Worm (Caenorhabditis elegans) whole organism, young adult: ENCODE data around the gene ghi-1.

ENCODE experiments used
- B0035.1 ChIP-seq: sonication (generic microtip); optimal IDR thresholded peaks from 2 replicates; lab custom pipeline; 2016; ENCODE audit warnings: missing genetic modification characterization, mild to moderate bottlenecking, missing compliant biosample characterization, missing genotype, missing genetic modification reagents
- B0261.1 ChIP-seq: sonication (generic microtip); optimal IDR thresholded peaks from 2 replicates; lab custom pipeline; 2016; ENCODE audit warnings: mild to moderate bottlenecking, missing genetic modification characterization, moderate library complexity, missing compliant biosample characterization
- B0336.3 ChIP-seq: fragments of 200-800 bp; sonication (Bioruptor generic); IDR thresholded peaks from 2 replicates; pipeline ENCODE4 v1.3.6; 2022; ENCODE audit warnings: missing genetic modification characterization, missing compliant biosample characterization
- C17E4.6 ChIP-seq: fragments of 200-800 bp; sonication (Bioruptor generic); IDR thresholded peaks from 2 replicates; pipeline ENCODE4 v1.3.6; 2022; ENCODE audit warnings: missing genetic modification reagents, missing genetic modification characterization, missing compliant biosample characterization
- F33H1.4 ChIP-seq: fragments of 200-800 bp; sonication (Bioruptor generic); IDR thresholded peaks from 2 replicates; pipeline ENCODE4 v1.3.6; 2022; ENCODE audit warnings: missing genetic modification reagents, missing genetic modification characterization, missing compliant biosample characterization
- F49E8.2 ChIP-seq: sonication (generic microtip); optimal IDR thresholded peaks from 3 replicates; lab custom pipeline; 2017; ENCODE audit warnings: missing genetic modification characterization, mild to moderate bottlenecking, missing compliant biosample characterization, antibody characterized with exemption, moderate library complexity; ENCODE audit not compliant: insufficient read depth
- F57C9.4 ChIP-seq: sonication (generic microtip); optimal IDR thresholded peaks from 2 replicates; lab custom pipeline; 2017; ENCODE audit warnings: mild to moderate bottlenecking, missing genetic modification characterization, missing compliant biosample characterization
- T26A5.8 ChIP-seq: sonication (generic microtip); optimal IDR thresholded peaks from 2 replicates; lab custom pipeline; 2016; ENCODE audit warnings: missing genetic modification characterization, missing compliant biosample characterization
- Y95B8A.8 ChIP-seq: fragments of 200-800 bp; sonication (Bioruptor generic); IDR thresholded peaks from 2 replicates; pipeline ENCODE4 v1.3.6; 2022; ENCODE audit warnings: missing genetic modification reagents, missing genetic modification characterization, missing compliant biosample characterization
- aptf-2 ChIP-seq: fragments of 200-800 bp; sonication (Bioruptor generic); conservative IDR thresholded peaks from 2 replicates; pipeline ENCODE4 v1.3.6; 2022; ENCODE audit warnings: missing genetic modification reagents, missing genetic modification characterization, missing compliant biosample characterization
- atf-7 ChIP-seq: sonication (generic microtip); optimal IDR thresholded peaks from 2 replicates; lab custom pipeline; 2017; ENCODE audit warnings: mild to moderate bottlenecking, missing genetic modification characterization, missing compliant biosample characterization
- athp-1 ChIP-seq: sonication (generic microtip); optimal IDR thresholded peaks from 2 replicates; lab custom pipeline; 2017; ENCODE audit warnings: mild to moderate bottlenecking, missing genetic modification characterization, missing compliant biosample characterization
- ceh-27 ChIP-seq: fragments of 200-800 bp; sonication (Bioruptor generic); optimal IDR thresholded peaks from 2 replicates; lab custom pipeline; 2018; ENCODE audit warnings: mild to moderate bottlenecking, missing genetic modification characterization, moderate library complexity, missing compliant biosample characterization
- chd-7 ChIP-seq: sonication (generic microtip); optimal IDR thresholded peaks from 2 replicates; lab custom pipeline; 2016; ENCODE audit warnings: mild to moderate bottlenecking, missing genetic modification characterization, moderate library complexity, missing compliant biosample characterization
- dox-1 ChIP-seq: fragments of 200-800 bp; sonication (Bioruptor generic); IDR thresholded peaks from 2 replicates; pipeline ENCODE4 v1.3.6; 2022; ENCODE audit warnings: missing genetic modification reagents, missing genetic modification characterization, missing compliant biosample characterization
- dpl-1 ChIP-seq: fragments of 150-350 bp; optimal IDR thresholded peaks from 2 replicates; lab custom pipeline; 2014; ENCODE audit warnings: missing biosample characterization, missing genetic modification reagents, missing genetic modification characterization
- efl-1 ChIP-seq: fragments of 150-350 bp; optimal IDR thresholded peaks from 2 replicates; lab custom pipeline; 2014; ENCODE audit warnings: missing biosample characterization, missing genetic modification reagents, missing genetic modification characterization
- egl-44 ChIP-seq: fragments of 200-800 bp; sonication (Bioruptor generic); IDR thresholded peaks from 2 replicates; pipeline ENCODE4 v1.3.6; 2022; ENCODE audit warnings: missing genetic modification reagents, missing genetic modification characterization, missing compliant biosample characterization
- him-1 ChIP-seq: sonication (generic microtip); optimal IDR thresholded peaks from 2 replicates; lab custom pipeline; 2016; ENCODE audit warnings: missing genotype, missing genetic modification reagents, missing genetic modification characterization, missing compliant biosample characterization
- let-526 ChIP-seq: fragments of 200-800 bp; sonication (Bioruptor generic); IDR thresholded peaks from 2 replicates; pipeline ENCODE4 v1.3.6; 2022; ENCODE audit warnings: missing genetic modification reagents, missing genetic modification characterization, missing compliant biosample characterization
- lin-40 ChIP-seq: sonication (generic microtip); optimal IDR thresholded peaks from 2 replicates; lab custom pipeline; 2016; ENCODE audit warnings: missing genetic modification characterization, mild to moderate bottlenecking, missing compliant biosample characterization, missing genotype, missing genetic modification reagents
- lin-54 ChIP-seq: fragments of 200-800 bp; sonication (Bioruptor generic); optimal IDR thresholded peaks from 2 replicates; lab custom pipeline; 2018; ENCODE audit warnings: mild to moderate bottlenecking, missing genetic modification characterization, missing compliant biosample characterization
- lsy-27 ChIP-seq: sonication (generic microtip); optimal IDR thresholded peaks from 2 replicates; lab custom pipeline; 2017; ENCODE audit warnings: missing genetic modification characterization, mild to moderate bottlenecking, missing compliant biosample characterization, antibody characterized with exemption, missing genotype, borderline replicate concordance; ENCODE audit not compliant: insufficient read depth
- madf-10 ChIP-seq: sonication (generic microtip); optimal IDR thresholded peaks from 2 replicates; lab custom pipeline; 2016; ENCODE audit warnings: mild to moderate bottlenecking, missing genetic modification characterization, missing compliant biosample characterization
- madf-3 ChIP-seq: fragments of 200-800 bp; sonication (Bioruptor generic); IDR thresholded peaks from 2 replicates; pipeline ENCODE4 v1.3.6; 2022; ENCODE audit warnings: missing genetic modification reagents, missing genetic modification characterization, missing compliant biosample characterization
- madf-6 ChIP-seq: fragments of 200-800 bp; sonication (Bioruptor generic); IDR thresholded peaks from 2 replicates; pipeline ENCODE4 v1.3.6; 2022; ENCODE audit warnings: missing genetic modification reagents, missing genetic modification characterization, missing compliant biosample characterization
- madf-8 ChIP-seq: fragments of 200-800 bp; sonication (Bioruptor generic); conservative IDR thresholded peaks from 2 replicates; pipeline ENCODE4 v1.3.6; 2022; ENCODE audit warnings: missing genetic modification reagents, missing genetic modification characterization, missing compliant biosample characterization
- mel-28 ChIP-seq: sonication (generic microtip); optimal IDR thresholded peaks from 2 replicates; lab custom pipeline; 2016; ENCODE audit warnings: borderline replicate concordance, mild to moderate bottlenecking, missing genetic modification characterization, missing compliant biosample characterization
- mes-4 ChIP-seq: sonication (generic microtip); optimal IDR thresholded peaks from 2 replicates; lab custom pipeline; 2016; ENCODE audit warnings: missing genotype, missing genetic modification characterization, missing compliant biosample characterization
- mxl-1 ChIP-seq: sonication (generic microtip); optimal IDR thresholded peaks from 2 replicates; lab custom pipeline; 2016; ENCODE audit warnings: missing genetic modification characterization, missing compliant biosample characterization
- nfya-1 ChIP-seq: sonication (generic microtip); optimal IDR thresholded peaks from 2 replicates; lab custom pipeline; 2017; ENCODE audit warnings: antibody characterized with exemption, missing compliant biosample characterization, missing genetic modification characterization, borderline replicate concordance; ENCODE audit not compliant: insufficient read depth
- nhr-179 ChIP-seq: sonication (generic microtip); optimal IDR thresholded peaks from 2 replicates; lab custom pipeline; 2016; ENCODE audit warnings: mild to moderate bottlenecking, missing genetic modification characterization, missing compliant biosample characterization
- sea-2 ChIP-seq: fragments of 200-800 bp; sonication (Bioruptor generic); IDR thresholded peaks from 2 replicates; pipeline ENCODE4 v1.3.6; 2022; ENCODE audit warnings: missing genetic modification characterization, missing compliant biosample characterization
- snpc-3.4 ChIP-seq: sonication (generic microtip); optimal IDR thresholded peaks from 2 replicates; lab custom pipeline; 2017; ENCODE audit warnings: missing genetic modification characterization, mild to moderate bottlenecking, missing compliant biosample characterization, antibody characterized with exemption, moderate library complexity, missing genotype, missing genetic modification reagents
- snpc-4 ChIP-seq, 5 experiments: fragments of 150-350 bp in 1 of 5; sonication (generic microtip) in 4 of 5; optimal IDR thresholded peaks; 2 replicates each; lab custom pipeline; 2014 to 2018; ENCODE audit warnings: missing genetic modification characterization in 5 of 5, missing biosample characterization in 3 of 5, antibody characterized with exemption in 2 of 5, mild to moderate bottlenecking in 2 of 5, missing compliant biosample characterization in 2 of 5, missing genotype in 2 of 5, moderate library complexity in 2 of 5, missing genetic modification reagents in 1 of 5
- somi-1 ChIP-seq: fragments of 200-800 bp; sonication (Bioruptor generic); optimal IDR thresholded peaks from 2 replicates; lab custom pipeline; 2018; ENCODE audit warnings: mild to moderate bottlenecking, missing genetic modification characterization, missing compliant biosample characterization
- tbx-9 ChIP-seq: sonication (generic microtip); optimal IDR thresholded peaks from 2 replicates; lab custom pipeline; 2016; ENCODE audit warnings: borderline replicate concordance, missing genetic modification characterization, inconsistent platforms, missing compliant biosample characterization
- tlf-1 ChIP-seq: fragments of 200-800 bp; sonication (Bioruptor generic); optimal IDR thresholded peaks from 2 replicates; lab custom pipeline; 2018; ENCODE audit warnings: mild to moderate bottlenecking, missing genetic modification characterization, missing compliant biosample characterization
- xnd-1 ChIP-seq: sonication (generic microtip); optimal IDR thresholded peaks from 2 replicates; lab custom pipeline; 2016; ENCODE audit warnings: missing genotype, missing genetic modification reagents, missing genetic modification characterization, missing compliant biosample characterization
- zim-3 ChIP-seq: sonication (generic microtip); optimal IDR thresholded peaks from 2 replicates; lab custom pipeline; 2017; ENCODE audit warnings: mild to moderate bottlenecking, missing genetic modification characterization, moderate library complexity, missing compliant biosample characterization
- ztf-18 ChIP-seq: sonication (generic microtip); optimal IDR thresholded peaks from 2 replicates; lab custom pipeline; 2016; ENCODE audit warnings: missing genotype, mild to moderate bottlenecking, missing genetic modification characterization, missing compliant biosample characterization
- ztf-26 ChIP-seq: sonication (generic microtip); optimal IDR thresholded peaks from 2 replicates; lab custom pipeline; 2017; ENCODE audit warnings: missing genetic modification characterization, missing compliant biosample characterization

The ghi-1 gene

DNA sequence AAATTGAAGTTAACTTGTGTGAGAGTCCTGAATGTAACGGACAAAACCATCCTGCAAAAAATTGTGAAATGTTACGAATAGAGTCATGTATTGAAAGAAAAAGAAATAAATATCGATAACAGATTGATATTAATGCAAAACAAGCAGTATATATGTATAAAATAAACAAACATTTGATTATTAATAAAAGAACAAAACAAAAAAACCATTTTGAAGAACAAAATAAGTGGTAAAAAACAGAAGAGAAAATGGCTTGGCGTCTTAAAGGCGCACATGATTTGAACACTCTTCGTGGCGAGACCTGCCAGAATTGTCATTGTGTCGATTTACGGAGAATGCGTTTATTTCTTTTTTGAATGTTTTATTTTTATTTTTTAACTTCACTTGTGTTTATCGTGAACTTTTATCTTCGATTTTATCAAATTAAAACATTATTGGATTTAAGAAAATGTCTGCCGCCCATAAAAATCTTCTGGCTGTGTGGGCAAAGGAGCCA, 6.2 kb downstream of the ghi-1 start, which contains the start of the genes rad-23 and rpn-12 (continued):
- TF ChIP-seq snpc-4 (GFP tag; optimal IDR thresholded peaks at IDR 0.05; lab: Kevin White, UChicago) (no peak), snpc-4 (tag; optimal IDR thresholded peaks at IDR 0.05; lab: Kevin White, UChicago) (peak in 3 of 4 experiments; percentile 15 to 69 (median 36)), F33H1.4 (GFP tag; lab: Robert Waterston, UW) (peak; percentile 83)

DNA sequence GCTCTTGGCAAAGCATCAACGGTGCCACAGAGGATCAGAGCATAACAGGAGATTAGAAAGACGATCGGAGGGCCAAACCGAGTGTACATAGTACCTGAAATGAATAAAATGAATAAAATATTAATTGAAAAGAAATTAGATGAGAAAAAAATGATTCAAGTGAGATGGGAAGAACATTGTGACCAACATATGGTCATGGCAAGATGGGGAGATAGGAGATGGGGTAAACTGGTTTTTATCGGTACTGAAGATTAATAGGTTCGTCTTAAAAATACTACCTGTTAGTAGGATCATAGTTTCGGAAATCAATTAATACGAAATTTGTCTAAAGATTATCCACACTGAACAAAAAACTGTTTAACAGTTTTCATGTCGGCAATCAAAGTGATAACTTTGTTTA, 10.5 kb downstream of the ghi-1 start, which contains the start of gene nep-1:
Gene nep-1 (minus strand): TSS at position 101 of the 400 bp plus-strand sequence.
- no peak for TF ChIP-seq madf-3 (GFP tag; lab: Robert Waterston, UW)
- TF ChIP-seq B0336.3 (GFP tag; lab: Robert Waterston, UW): no peak
- TF ChIP-seq atf-7 (tag; lab: Kevin White, UChicago): no peak
- no peak for TF ChIP-seq aptf-2 (GFP tag; lab: Robert Waterston, UW)
- no peak for TF ChIP-seq Y95B8A.8
- no peak for TF ChIP-seq snpc-4 (GFP tag; optimal IDR thresholded peaks at IDR 0.05; lab: Kevin White, UChicago)
- TF ChIP-seq snpc-4 (tag; optimal IDR thresholded peaks at IDR 0.05; lab: Kevin White, UChicago): no peak
- TF ChIP-seq B0261.1: no peak

DNA sequence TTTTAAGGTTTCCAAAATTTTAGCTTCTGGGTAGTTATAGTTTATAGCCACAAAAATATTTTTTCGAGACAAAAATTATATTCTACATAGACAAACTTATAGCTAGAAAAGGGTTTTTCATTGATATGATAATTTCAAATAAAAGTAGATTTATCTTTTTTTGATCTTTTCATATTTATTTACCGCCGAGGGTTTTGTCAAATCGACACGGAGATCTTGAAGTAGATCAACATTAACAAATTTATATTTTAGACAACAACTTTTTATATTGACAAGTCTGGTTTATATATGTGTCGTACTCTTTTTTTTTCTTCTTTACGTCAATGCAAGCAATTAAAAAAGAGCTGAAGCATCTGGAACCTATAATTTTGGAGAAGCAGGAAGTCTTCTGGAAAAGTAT, 12.3 kb downstream of the ghi-1 start:
- peak; percentile 74 for TF ChIP-seq madf-6
- TF ChIP-seq mes-4 (tag; lab: Kevin White, UChicago): no peak
- TF ChIP-seq chd-7 (tag; lab: Kevin White, UChicago): no peak
- TF ChIP-seq dox-1 (GFP tag; lab: Robert Waterston, UW): no peak
- TF ChIP-seq madf-10 (tag; lab: Kevin White, UChicago): no peak
- peak; percentile 55 for TF ChIP-seq madf-8
- TF ChIP-seq nfya-1: no peak
- no peak for TF ChIP-seq F57C9.4
- TF ChIP-seq efl-1 (GFP tag; lab: Kevin White, UChicago): peak; percentile 70
- TF ChIP-seq F49E8.2 (tag; lab: Kevin White, UChicago): no peak
- TF ChIP-seq athp-1 (tag; lab: Kevin White, UChicago): no peak
- no peak for TF ChIP-seq T26A5.8 (tag; lab: Kevin White, UChicago)

DNA sequence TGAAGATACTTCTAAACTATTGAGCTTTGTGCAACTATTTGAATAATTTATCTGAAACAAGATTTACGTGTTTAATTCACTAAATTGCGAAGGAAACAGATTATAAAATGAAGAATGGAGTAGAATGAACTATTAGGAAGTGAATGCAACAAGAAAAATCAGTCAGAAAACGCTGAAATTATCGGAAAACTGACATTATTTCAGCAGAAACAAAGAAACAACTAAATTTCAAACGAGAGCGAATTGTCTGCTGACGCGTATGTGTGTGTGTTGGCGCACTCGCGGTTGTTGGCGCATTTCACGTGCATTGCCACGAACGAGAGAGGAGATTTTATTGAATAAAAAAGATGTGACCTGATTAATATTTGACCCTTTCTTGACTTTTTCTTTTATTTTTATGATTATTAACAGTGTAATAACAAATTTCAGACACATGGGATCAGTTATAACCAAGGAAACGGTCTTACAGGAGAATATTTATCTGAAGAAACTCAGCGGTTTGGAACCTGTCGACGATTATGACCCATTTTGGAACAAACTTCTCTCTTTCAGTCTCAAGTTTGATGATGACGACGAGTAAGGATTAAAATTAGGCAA, 29.4 kb downstream of the ghi-1 start, which contains the start of the genes trr-1 and C47D12.2:
Gene trr-1 (minus strand): TSS at position 51 of the 597 bp plus-strand sequence.
Gene C47D12.2 (plus strand): TSS at position 430 of the 597 bp plus-strand sequence.
- TF ChIP-seq mel-28 (tag; lab: Kevin White, UChicago): no peak
- no peak for TF ChIP-seq nhr-179 (tag; lab: Kevin White, UChicago)
- TF ChIP-seq let-526: no peak
- TF ChIP-seq sea-2: no peak
- TF ChIP-seq dox-1 (GFP tag; lab: Robert Waterston, UW): peak; percentile 82
- no peak for TF ChIP-seq him-1 (tag; lab: Kevin White, UChicago)
- TF ChIP-seq tlf-1 (GFP tag; lab: Kevin White, UChicago): peak; percentile 32
- no peak for TF ChIP-seq C17E4.6 (GFP tag; lab: Robert Waterston, UW)
- no peak for TF ChIP-seq somi-1 (GFP tag; lab: Kevin White, UChicago)
- TF ChIP-seq lsy-27: no peak
- peak; percentile 5 for TF ChIP-seq snpc-3.4 (tag; lab: Kevin White, UChicago)
- no peak for TF ChIP-seq B0035.1
- TF ChIP-seq zim-3 (tag; lab: Kevin White, UChicago): no peak
- TF ChIP-seq efl-1 (GFP tag; lab: Kevin White, UChicago): peak; percentile 43
- TF ChIP-seq tbx-9: no peak
- TF ChIP-seq mxl-1 (tag; lab: Kevin White, UChicago): no peak
- peak; percentile 83 for TF ChIP-seq lin-54
- no peak for TF ChIP-seq ztf-26 (tag; lab: Kevin White, UChicago)
- TF ChIP-seq lin-40 (tag; lab: Kevin White, UChicago): no peak
- TF ChIP-seq ceh-27: no peak
- peak; percentile 18 for TF ChIP-seq xnd-1 (tag; lab: Kevin White, UChicago)
- TF ChIP-seq B0336.3 (GFP tag; lab: Robert Waterston, UW): 0 out of 2 replicates have a peak, but pooled peaks have one; percentile 18
- TF ChIP-seq dpl-1: peak; percentile 56
- no peak for TF ChIP-seq atf-7 (tag; lab: Kevin White, UChicago)
- TF ChIP-seq ztf-18 (tag; lab: Kevin White, UChicago): peak; percentile 95
- TF ChIP-seq egl-44 (GFP tag; lab: Robert Waterston, UW): no peak
